Worm (Caenorhabditis elegans) whole organism, L1 larva: ENCODE data around the gene nas-6.
A peak's percentile ranks its signal among the peaks of the same experiment; 100 is the strongest.

ENCODE experiments used
- C16A3.4 ChIP-seq: fragments of 150-350 bp; optimal IDR thresholded peaks from 2 replicates; lab custom pipeline; 2014; ENCODE audit warnings: missing biosample characterization, missing genetic modification characterization
- F16B12.6 ChIP-seq: fragments of 150-350 bp; optimal IDR thresholded peaks from 2 replicates; lab custom pipeline; 2014; ENCODE audit warnings: missing biosample characterization, missing genetic modification characterization
- alr-1 ChIP-seq: fragments of 200-800 bp; sonication (Bioruptor generic); optimal IDR thresholded peaks from 2 replicates; lab custom pipeline; 2018; ENCODE audit warnings: borderline replicate concordance, mild to moderate bottlenecking, missing genetic modification characterization, missing compliant biosample characterization
- aly-2 ChIP-seq: fragments of 150-350 bp; optimal IDR thresholded peaks from 2 replicates; lab custom pipeline; 2014; ENCODE audit warnings: missing biosample characterization, missing genetic modification characterization
- ama-1 ChIP-seq: fragments of 150-350 bp; optimal IDR thresholded peaks from 2 replicates; lab custom pipeline; 2014
- blmp-1 ChIP-seq: fragments of 150-350 bp; optimal IDR thresholded peaks from 2 replicates; lab custom pipeline; 2014; ENCODE audit warnings: missing biosample characterization, missing genetic modification characterization
- ceh-63 ChIP-seq: fragments of 200-800 bp; sonication (Bioruptor generic); optimal IDR thresholded peaks from 2 replicates; lab custom pipeline; 2018; ENCODE audit warnings: mild to moderate bottlenecking, missing genetic modification characterization, missing compliant biosample characterization
- ceh-8 ChIP-seq: fragments of 200-800 bp; sonication (Bioruptor generic); optimal IDR thresholded peaks from 2 replicates; lab custom pipeline; 2018; ENCODE audit warnings: mild to moderate bottlenecking, missing genetic modification characterization, moderate library complexity, missing compliant biosample characterization
- ceh-82 ChIP-seq, 3 experiments: fragments of 150-350 bp in 1 of 3; sonication (generic microtip) in 2 of 3; optimal IDR thresholded peaks; 2 replicates each; lab custom pipeline; 2014 to 2017; ENCODE audit warnings: missing biosample characterization in 3 of 3, missing genetic modification characterization in 3 of 3
- ceh-88 ChIP-seq: fragments of 200-800 bp; sonication (Bioruptor generic); IDR thresholded peaks from 2 replicates; pipeline ENCODE4 v1.3.6; 2022; ENCODE audit warnings: missing genetic modification characterization, missing compliant biosample characterization
- dpl-1 ChIP-seq, 3 experiments: fragments of 150-350 bp in 2 of 3; sonication (generic microtip) in 1 of 3; optimal IDR thresholded peaks; 2 replicates each; lab custom pipeline; 2014 to 2017; ENCODE audit warnings: missing biosample characterization in 3 of 3, missing genetic modification characterization in 3 of 3, missing genetic modification reagents in 3 of 3
- dsc-1 ChIP-seq: sonication (generic microtip); optimal IDR thresholded peaks from 2 replicates; lab custom pipeline; 2016; ENCODE audit warnings: mild to moderate bottlenecking, missing genetic modification characterization, missing compliant biosample characterization
- efl-1 ChIP-seq, 4 experiments: fragments of 150-350 bp; optimal IDR thresholded peaks in 3 of 4; peaks in 1 of 4; 1 replicate in 1 of 4; 2 replicates in 3 of 4; lab custom pipeline; 2014; ENCODE audit warnings: missing biosample characterization in 2 of 4, missing genetic modification characterization in 2 of 4, missing genetic modification reagents in 2 of 4
- egl-13 ChIP-seq: sonication (generic microtip); optimal IDR thresholded peaks from 2 replicates; lab custom pipeline; 2016; ENCODE audit warnings: missing genotype, missing genetic modification reagents, missing genetic modification characterization, missing compliant biosample characterization
- elt-2 ChIP-seq: sonication (generic microtip); optimal IDR thresholded peaks from 2 replicates; lab custom pipeline; 2016; ENCODE audit warnings: missing genetic modification characterization, mild to moderate bottlenecking, inconsistent platforms, missing compliant biosample characterization, missing genetic modification reagents
- elt-3 ChIP-seq, 6 experiments: fragments of 150-350 bp in 1 of 6; sonication (generic microtip); optimal IDR thresholded peaks; 2 replicates each; lab custom pipeline; 2017 to 2018; ENCODE audit warnings: missing biosample characterization in 6 of 6, missing genetic modification characterization in 6 of 6, inconsistent platforms in 1 of 6
- fkh-10 ChIP-seq: sonication (generic microtip); optimal IDR thresholded peaks from 2 replicates; lab custom pipeline; 2017; ENCODE audit warnings: missing biosample characterization, missing genetic modification reagents, missing genetic modification characterization
- fkh-4 ChIP-seq: sonication (generic microtip); optimal IDR thresholded peaks from 2 replicates; lab custom pipeline; 2016; ENCODE audit warnings: missing compliant biosample characterization, missing genetic modification characterization, borderline replicate concordance
- fos-1 ChIP-seq: fragments of 150-350 bp; optimal IDR thresholded peaks from 2 replicates; lab custom pipeline; 2014; ENCODE audit warnings: missing biosample characterization, missing genetic modification characterization
- grh-1 ChIP-seq: fragments of 200-800 bp; sonication (Bioruptor generic); IDR thresholded peaks from 2 replicates; pipeline ENCODE4 v1.3.6; 2022; ENCODE audit warnings: missing genetic modification reagents, missing genetic modification characterization, missing compliant biosample characterization
- hlh-4 ChIP-seq: sonication (generic microtip); optimal IDR thresholded peaks from 2 replicates; lab custom pipeline; 2016; ENCODE audit warnings: mild to moderate bottlenecking, missing genetic modification characterization, missing compliant biosample characterization
- irx-1 ChIP-seq: sonication (generic microtip); optimal IDR thresholded peaks from 2 replicates; lab custom pipeline; 2016; ENCODE audit warnings: missing genetic modification characterization, missing compliant biosample characterization
- isw-1 ChIP-seq: fragments of 200-800 bp; sonication (Bioruptor generic); IDR thresholded peaks from 2 replicates; pipeline ENCODE4 v1.3.6; 2022; ENCODE audit warnings: missing genetic modification characterization, missing compliant biosample characterization
- jun-1 ChIP-seq: fragments of 150-350 bp; optimal IDR thresholded peaks from 2 replicates; lab custom pipeline; 2014; ENCODE audit warnings: missing biosample characterization, missing genetic modification reagents, missing genetic modification characterization
- lin-13 ChIP-seq: fragments of 150-350 bp; optimal IDR thresholded peaks from 2 replicates; lab custom pipeline; 2014; ENCODE audit warnings: missing biosample characterization, missing genetic modification reagents, missing genetic modification characterization
- lin-14 ChIP-seq: fragments of 200-800 bp; sonication (Bioruptor generic); optimal IDR thresholded peaks from 2 replicates; lab custom pipeline; 2018; ENCODE audit warnings: mild to moderate bottlenecking, missing genetic modification characterization, moderate library complexity, missing compliant biosample characterization
- lin-15B ChIP-seq: fragments of 150-350 bp; sonication (generic microtip); optimal IDR thresholded peaks from 3 replicates; lab custom pipeline; 2014; ENCODE audit warnings: missing biosample characterization, missing genetic modification characterization
- lin-35 ChIP-seq, 2 experiments: fragments of 150-350 bp; optimal IDR thresholded peaks; 2 replicates each; lab custom pipeline; 2014; ENCODE audit warnings: missing biosample characterization in 2 of 2, missing genetic modification characterization in 2 of 2, missing genetic modification reagents in 2 of 2
- mdl-1 ChIP-seq, 2 experiments: fragments of 150-350 bp; optimal IDR thresholded peaks; 2 replicates each; lab custom pipeline; 2014 to 2017; ENCODE audit warnings: missing biosample characterization in 2 of 2, missing genetic modification characterization in 2 of 2, inconsistent platforms in 1 of 2
- mef-2 ChIP-seq: fragments of 150-350 bp; optimal IDR thresholded peaks from 2 replicates; lab custom pipeline; 2014; ENCODE audit warnings: missing biosample characterization, missing genetic modification characterization
- nhr-12 ChIP-seq: sonication (generic microtip); optimal IDR thresholded peaks from 2 replicates; lab custom pipeline; 2017; ENCODE audit warnings: missing biosample characterization, missing genetic modification characterization
- nhr-28 ChIP-seq: fragments of 150-350 bp; optimal IDR thresholded peaks from 2 replicates; lab custom pipeline; 2014; ENCODE audit warnings: missing biosample characterization, missing genetic modification characterization
- nhr-71 ChIP-seq: sonication (generic microtip); optimal IDR thresholded peaks from 2 replicates; lab custom pipeline; 2016; ENCODE audit warnings: mild to moderate bottlenecking, missing genetic modification characterization, moderate library complexity, missing compliant biosample characterization
- nhr-77 ChIP-seq: fragments of 150-350 bp; optimal IDR thresholded peaks from 2 replicates; lab custom pipeline; 2014; ENCODE audit warnings: missing biosample characterization, missing genetic modification characterization
- nhr-85 ChIP-seq: sonication (generic microtip); peaks from one replicate; lab custom pipeline; 2016; ENCODE audit warnings: missing genetic modification characterization, inconsistent platforms, missing compliant biosample characterization
- nhr-90 ChIP-seq: sonication (generic microtip); optimal IDR thresholded peaks from 2 replicates; lab custom pipeline; 2016; ENCODE audit warnings: mild to moderate bottlenecking, missing genetic modification characterization, missing compliant biosample characterization; ENCODE audit not compliant: poor library complexity
- pag-3 ChIP-seq: sonication (generic microtip); optimal IDR thresholded peaks from 2 replicates; lab custom pipeline; 2017; ENCODE audit warnings: missing genetic modification characterization, mild to moderate bottlenecking, missing compliant biosample characterization, antibody characterized with exemption, borderline replicate concordance; ENCODE audit not compliant: insufficient read depth
- pax-3 ChIP-seq: fragments of 200-800 bp; sonication (Bioruptor generic); optimal IDR thresholded peaks from 2 replicates; lab custom pipeline; 2018; ENCODE audit warnings: mild to moderate bottlenecking, missing genetic modification characterization, moderate library complexity, missing compliant biosample characterization
- rnt-1 ChIP-seq: sonication (generic microtip); optimal IDR thresholded peaks from 2 replicates; lab custom pipeline; 2016; ENCODE audit warnings: mild to moderate bottlenecking, missing genetic modification characterization, moderate library complexity, missing compliant biosample characterization
- skn-1 ChIP-seq: fragments of 150-350 bp; optimal IDR thresholded peaks from 2 replicates; lab custom pipeline; 2014; ENCODE audit warnings: missing biosample characterization, missing genetic modification characterization
- snu-23 ChIP-seq: sonication (generic microtip); optimal IDR thresholded peaks from 2 replicates; lab custom pipeline; 2016; ENCODE audit warnings: missing genetic modification characterization, missing compliant biosample characterization
- sox-4 ChIP-seq: sonication (generic microtip); optimal IDR thresholded peaks from 2 replicates; lab custom pipeline; 2016; ENCODE audit warnings: missing genetic modification characterization, missing compliant biosample characterization
- sptf-1 ChIP-seq: fragments of 150-350 bp; optimal IDR thresholded peaks from 2 replicates; lab custom pipeline; 2014; ENCODE audit warnings: missing biosample characterization, missing genetic modification characterization
- sup-37 ChIP-seq: fragments of 200-800 bp; sonication (Bioruptor generic); optimal IDR thresholded peaks from 2 replicates; lab custom pipeline; 2018; ENCODE audit warnings: mild to moderate bottlenecking, missing genetic modification characterization, missing compliant biosample characterization
- swsn-7 ChIP-seq: sonication (generic microtip); optimal IDR thresholded peaks from 2 replicates; lab custom pipeline; 2016; ENCODE audit warnings: missing genetic modification characterization, missing compliant biosample characterization
- tbx-2 ChIP-seq: sonication (generic microtip); optimal IDR thresholded peaks from 2 replicates; lab custom pipeline; 2016; ENCODE audit warnings: missing genetic modification characterization, missing compliant biosample characterization
- tlp-1 ChIP-seq: fragments of 150-350 bp; optimal IDR thresholded peaks from 2 replicates; lab custom pipeline; 2014; ENCODE audit warnings: missing biosample characterization, missing genetic modification characterization
- unc-130 ChIP-seq: fragments of 150-350 bp; optimal IDR thresholded peaks from 2 replicates; lab custom pipeline; 2017; ENCODE audit warnings: missing biosample characterization, missing genetic modification characterization, inconsistent platforms
- unc-86 ChIP-seq: sonication (generic microtip); optimal IDR thresholded peaks from 2 replicates; lab custom pipeline; 2016; ENCODE audit warnings: missing genetic modification characterization, missing compliant biosample characterization
- unc-98 ChIP-seq: fragments of 200-800 bp; sonication (Bioruptor generic); IDR thresholded peaks from 2 replicates; pipeline ENCODE4 v1.3.6; 2022; ENCODE audit warnings: missing genetic modification characterization, missing compliant biosample characterization
- zag-1 ChIP-seq: fragments of 150-350 bp; optimal IDR thresholded peaks from 2 replicates; lab custom pipeline; 2014; ENCODE audit warnings: missing biosample characterization, missing genetic modification characterization

Gene nas-6

ce11 chrIV:17442503-17442902 lies 48.1 kb downstream of the nas-6 start, which contains the start of gene F11E6.11:
Gene F11E6.11, plus strand, starts transcription at chrIV:17442827.
- TF ChIP-seq mdl-1 (tag; optimal IDR thresholded peaks at IDR 0.05; lab: Kevin White, UChicago) (no peak), lin-35 (GFP tag; optimal IDR thresholded peaks at IDR 0.05; lab: Kevin White, UChicago) (peak in 1 of 2 experiments; percentile 16)
- TF ChIP-seq, all 84 proteins: peak for 1

- TF ChIP-seq isw-1 (GFP tag; lab: Robert Waterston, UW): no peak
- no peak for TF ChIP-seq tbx-2 (tag; lab: Kevin White, UChicago)
- no peak for TF ChIP-seq unc-130 (tag; lab: Kevin White, UChicago)
- TF ChIP-seq egl-13 (tag; lab: Kevin White, UChicago): no peak
- no peak for TF ChIP-seq mdl-1 (tag; optimal IDR thresholded peaks at IDR 0.05; lab: Kevin White, UChicago)
- TF ChIP-seq dpl-1 (GFP tag; optimal IDR thresholded peaks at IDR 0.05; lab: Kevin White, UChicago): no peak
- no peak for TF ChIP-seq nhr-77 (tag; lab: Kevin White, UChicago)
- TF ChIP-seq zag-1 (tag; lab: Kevin White, UChicago): no peak
- TF ChIP-seq nhr-12 (tag; lab: Kevin White, UChicago): no peak
- no peak for TF ChIP-seq elt-2
- no peak for TF ChIP-seq rnt-1 (tag; lab: Kevin White, UChicago)
- no peak for TF ChIP-seq pax-3 (tag; lab: Kevin White, UChicago)
- TF ChIP-seq ceh-8: no peak
- no peak for TF ChIP-seq dsc-1 (tag; lab: Kevin White, UChicago)
- no peak for TF ChIP-seq fkh-10 (GFP tag; lab: Kevin White, UChicago)
- no peak for TF ChIP-seq fos-1 (tag; lab: Kevin White, UChicago)
- TF ChIP-seq unc-98 (GFP tag; lab: Robert Waterston, UW): no peak
- no peak for TF ChIP-seq unc-86
- TF ChIP-seq pag-3 (tag; lab: Kevin White, UChicago): no peak
- no peak for TF ChIP-seq ceh-82 (tag; optimal IDR thresholded peaks at IDR 0.05; lab: Kevin White, UChicago)
- TF ChIP-seq sptf-1: no peak
- TF ChIP-seq skn-1 (tag; lab: Kevin White, UChicago): no peak
- TF ChIP-seq ama-1: no peak
- TF ChIP-seq alr-1: no peak
- no peak for TF ChIP-seq tlp-1 (tag; lab: Kevin White, UChicago)
- no peak for TF ChIP-seq sup-37 (GFP tag; lab: Kevin White, UChicago)
- TF ChIP-seq F16B12.6 (tag; lab: Kevin White, UChicago): no peak
- peak; percentile 65 for TF ChIP-seq snu-23 (GFP tag; lab: Kevin White, UChicago)
- TF ChIP-seq sox-4 (tag; lab: Kevin White, UChicago): no peak
- TF ChIP-seq lin-14 (GFP tag; lab: Kevin White, UChicago): peak; percentile 39
- TF ChIP-seq nhr-28 (tag; lab: Kevin White, UChicago): no peak
- no peak for TF ChIP-seq jun-1 (tag; lab: Kevin White, UChicago)
- no peak for TF ChIP-seq mef-2
- no peak for TF ChIP-seq swsn-7 (tag; lab: Kevin White, UChicago)
- TF ChIP-seq nhr-71 (tag; lab: Kevin White, UChicago): peak; percentile 37
- peak in 1 of 2 experiments; percentile 62 for TF ChIP-seq lin-35 (GFP tag; optimal IDR thresholded peaks at IDR 0.05; lab: Kevin White, UChicago)
- TF ChIP-seq C16A3.4 (tag; lab: Kevin White, UChicago): no peak
- TF ChIP-seq ceh-63 (GFP tag; lab: Kevin White, UChicago): no peak
- TF ChIP-seq fkh-4 (tag; lab: Kevin White, UChicago): no peak
- TF ChIP-seq elt-3 (tag; optimal IDR thresholded peaks at IDR 0.05; lab: Kevin White, UChicago): no peak
- no peak for TF ChIP-seq lin-15B (tag; lab: Kevin White, UChicago)
- TF ChIP-seq efl-1 (optimal IDR thresholded peaks at IDR 0.05; lab: Kevin White, UChicago): no peak
- peak in 1 of 2 experiments; percentile 33 for TF ChIP-seq efl-1 (GFP tag; optimal IDR thresholded peaks at IDR 0.05 in 1 of 2; lab: Kevin White, UChicago)
- TF ChIP-seq aly-2 (tag; lab: Kevin White, UChicago): no peak
- TF ChIP-seq grh-1: peak; percentile 68
- no peak for TF ChIP-seq nhr-90 (tag; lab: Kevin White, UChicago)
- no peak for TF ChIP-seq blmp-1 (tag; lab: Kevin White, UChicago)
- no peak for TF ChIP-seq lin-13 (GFP tag; lab: Kevin White, UChicago)
- TF ChIP-seq hlh-4 (tag; lab: Kevin White, UChicago): no peak
- TF ChIP-seq ceh-88 (GFP tag; lab: Robert Waterston, UW): no peak
- TF ChIP-seq irx-1 (tag; lab: Kevin White, UChicago): no peak
- peak; percentile 79 for TF ChIP-seq nhr-85 (tag; lab: Kevin White, UChicago)
Observed at ce11 chrIV:17441260-17441659, 49.3 kb downstream of the nas-6 start.
